Worm (Caenorhabditis elegans) whole organism, L3 larva: ENCODE measurements around the gene F37B4.15.

Experiments
- skn-1 ChIP-seq: fragments of 150-350 bp; optimal IDR thresholded peaks from 2 replicates; lab custom pipeline; 2014; ENCODE audit warnings: missing biosample characterization, missing genetic modification characterization
- unc-39 ChIP-seq: sonication (generic microtip); optimal IDR thresholded peaks from 4 replicates; lab custom pipeline; 2017; ENCODE audit warnings: missing biosample characterization, missing genetic modification characterization

- no peak for TF ChIP-seq unc-39 (tag; lab: Kevin White, UChicago)
- TF ChIP-seq skn-1 (tag; lab: Kevin White, UChicago): no peak
Measured at ce11 chrV:2912901-2913300, 20.9 kb downstream of the F37B4.15 start, which contains the start of gene C31B8.9.
